Fruit fly (Drosophila melanogaster): Measurements from ENCODE around the gene CG2202.

CG2202 gene

DNA sequence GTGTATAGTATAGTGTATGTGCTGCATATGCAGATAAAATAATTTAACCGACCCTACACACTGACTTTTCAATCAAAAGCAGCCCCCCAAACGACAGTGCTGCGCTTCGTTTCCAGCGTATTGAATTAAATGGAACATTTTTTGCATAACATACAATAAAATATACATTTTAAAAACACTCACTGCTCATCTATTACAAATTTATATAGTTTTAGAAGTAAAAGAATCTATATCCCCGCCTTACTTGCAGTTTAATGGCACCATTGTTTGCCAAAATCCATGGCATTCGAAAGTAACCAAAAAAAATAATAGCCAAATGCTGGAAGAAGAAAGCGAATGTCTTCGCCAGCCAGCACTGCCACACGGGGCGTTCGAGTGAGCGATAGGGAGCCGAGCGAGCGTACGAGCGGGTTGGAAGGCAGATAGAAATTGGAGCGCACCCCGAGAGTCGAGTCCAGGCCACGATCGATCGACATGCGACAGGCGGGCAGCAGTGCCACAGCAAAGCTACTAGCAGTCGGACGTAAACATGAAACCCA is 6.8 kb upstream of the CG2202 start, which contains the start of gene CG15209 (continued):
- TF ChIP-seq oc (tag; optimal IDR thresholded peaks at IDR 0.05) (no peak), Atf3 (GFP tag; optimal IDR thresholded peaks at IDR 0.05) (no peak), CG10543 (GFP tag; optimal IDR thresholded peaks at IDR 0.05) (peak; percentile 13), Deaf1 (tag; optimal IDR thresholded peaks at IDR 0.05) (peak; percentile 75), row (GFP tag; IDR thresholded peaks at IDR 0.05) (0 out of 3 replicates have a peak, but pooled peaks have one; percentile 11), al (GFP tag; IDR thresholded peaks at IDR 0.05) (no peak), CG10366 (GFP tag; IDR thresholded peaks at IDR 0.05) (no peak), vfl (GFP tag; optimal IDR thresholded peaks at IDR 0.05) (no peak), HLH3B (GFP tag; IDR thresholded peaks at IDR 0.05) (no peak), ind (GFP tag; optimal IDR thresholded peaks at IDR 0.05) (no peak), az2 (GFP tag; optimal IDR thresholded peaks at IDR 0.05) (no peak), NC2α (GFP tag; optimal IDR thresholded peaks at IDR 0.05) (no peak), zfh1 (GFP tag; IDR thresholded peaks at IDR 0.05) (no peak), CG15011 (GFP tag; optimal IDR thresholded peaks at IDR 0.05) (no peak)

dm6 chrX:10844807-10845206 is 3.8 kb upstream of the CG2202 start, which contains the start of gene CG32669:
TSS of gene CG32669 (minus strand) at chrX:10845081.
- TF ChIP-seq vnd (GFP tag; IDR thresholded peaks at IDR 0.05; ENCODE audit: partially characterized antibody): peak; percentile 40; the same call in 1 of the 3 replicates
- no peak for TF ChIP-seq gcm (GFP tag; optimal IDR thresholded peaks at IDR 0.05)
- peak; percentile 69 for TF ChIP-seq exex (tag; optimal IDR thresholded peaks at IDR 0.05)
- TF ChIP-seq CG9932 (GFP tag; IDR thresholded peaks at IDR 0.05): no peak
- peak; percentile 3 for TF ChIP-seq sd (tag; optimal IDR thresholded peaks at IDR 0.05)
- TF ChIP-seq Hey (tag; optimal IDR thresholded peaks at IDR 0.05): peak; percentile 100
- TF ChIP-seq cwo (GFP tag; optimal IDR thresholded peaks at IDR 0.05): peak; percentile 54
- TF ChIP-seq grn (GFP tag; optimal IDR thresholded peaks at IDR 0.05): peak; percentile 73
- TF ChIP-seq sug (tag; optimal IDR thresholded peaks at IDR 0.05): peak; percentile 17

DNA sequence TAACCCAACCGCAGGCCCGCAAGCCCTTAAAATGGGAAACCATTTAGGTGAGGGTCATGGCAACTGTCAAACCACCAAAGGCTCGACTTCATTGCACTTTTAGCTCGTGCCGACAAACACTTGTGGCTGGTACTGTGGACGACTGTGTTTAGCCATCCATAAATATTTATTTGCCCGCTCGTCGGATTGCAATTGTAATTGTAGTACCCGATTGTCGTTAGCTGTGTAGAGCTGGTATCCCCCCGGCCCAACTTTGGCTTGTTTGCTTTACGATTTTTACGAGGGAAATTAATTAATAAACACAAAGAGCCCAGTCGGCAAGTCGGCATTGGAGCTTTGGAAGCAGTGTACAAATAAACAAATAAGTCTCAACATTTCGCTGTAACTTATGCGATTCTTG is 3.3 kb upstream of the CG2202 start:
- TF ChIP-seq CG18764 (GFP tag; optimal IDR thresholded peaks at IDR 0.05) (no peak), sens (GFP tag) (peak; percentile 16), lab (GFP tag; optimal IDR thresholded peaks at IDR 0.05) (no peak), bbx (GFP tag; IDR thresholded peaks at IDR 0.05; ENCODE audit: partially characterized antibody) (no peak), ham (GFP tag; IDR thresholded peaks at IDR 0.05) (no peak), Med (GFP tag) (peak; percentile 64)

- TF ChIP-seq CG11695 (GFP tag; IDR thresholded peaks at IDR 0.05) (no peak), sim (GFP tag; IDR thresholded peaks at IDR 0.05) (no peak), klu (GFP tag; IDR thresholded peaks at IDR 0.05) (no peak), luna (GFP tag; optimal IDR thresholded peaks at IDR 0.05) (no peak), Stat92E (GFP tag; optimal IDR thresholded peaks at IDR 0.05) (no peak), CG18764 (GFP tag; optimal IDR thresholded peaks at IDR 0.05) (no peak), CG12155 (GFP tag; optimal IDR thresholded peaks at IDR 0.05) (no peak), CG43689 (GFP tag; IDR thresholded peaks at IDR 0.05) (no peak), CG13424 (tag; optimal IDR thresholded peaks at IDR 0.05) (peak; percentile 22), Vsx1 (GFP tag; optimal IDR thresholded peaks at IDR 0.05) (no peak), Sry-β (GFP tag; optimal IDR thresholded peaks at IDR 0.05) (peak; percentile 83), CG15269 (tag; optimal IDR thresholded peaks at IDR 0.05) (no peak), CG13775 (GFP tag; optimal IDR thresholded peaks at IDR 0.05) (peak; percentile 14), CG18011 (GFP tag; optimal IDR thresholded peaks at IDR 0.05) (no peak), pho (GFP tag; optimal IDR thresholded peaks at IDR 0.05) (peak; percentile 1), BEAF-32 (GFP tag; optimal IDR thresholded peaks at IDR 0.05) (peak; percentile 90), Bgb (GFP tag; IDR thresholded peaks at IDR 0.05; ENCODE audit: partially characterized antibody) (peak; percentile 76), hbn (GFP tag; IDR thresholded peaks at IDR 0.05; ENCODE audit: partially characterized antibody) (peak; percentile 53; the same call in 1 of the 2 replicates), maf-S (GFP tag; optimal IDR thresholded peaks at IDR 0.05) (no peak)
Measured at dm6 chrX:10846972-10847435, 1.6 kb upstream of the CG2202 start, which contains the start of gene sbr. TSS of gene sbr (minus strand) at chrX:10847092.
